Worm (Caenorhabditis elegans) whole organism, midembryonic: ENCODE data around the gene rike-1.

Experiments used
- cog-1 ChIP-seq: sonication (generic microtip); optimal IDR thresholded peaks from 2 replicates; lab custom pipeline; 2016; ENCODE audit warnings: missing genetic modification characterization, missing compliant biosample characterization
- med-1 ChIP-seq: sonication (generic microtip); optimal IDR thresholded peaks from 2 replicates; lab custom pipeline; 2017; ENCODE audit warnings: missing genetic modification characterization, mild to moderate bottlenecking, missing compliant biosample characterization, antibody characterized with exemption, missing genetic modification reagents; ENCODE audit not compliant: insufficient read depth
- ref-1 ChIP-seq: fragments of 200-800 bp; sonication (Bioruptor generic); conservative IDR thresholded peaks from 2 replicates; pipeline ENCODE4 v1.3.6; 2022; ENCODE audit warnings: missing genetic modification reagents, missing genetic modification characterization, missing compliant biosample characterization
- tab-1 ChIP-seq: fragments of 200-800 bp; sonication (Bioruptor generic); IDR thresholded peaks from 2 replicates; pipeline ENCODE4 v1.3.6; 2022; ENCODE audit warnings: missing genetic modification characterization, missing compliant biosample characterization
- ztf-29 ChIP-seq: fragments of 200-800 bp; sonication (Bioruptor generic); IDR thresholded peaks from 2 replicates; pipeline ENCODE4 v1.3.6; 2022; ENCODE audit warnings: missing genetic modification reagents, missing genetic modification characterization, missing compliant biosample characterization

ce11 chrV:14508005-14508521 is 37.6 kb downstream of the rike-1 start, which contains the start of gene R02D5.1:
- TF ChIP-seq ref-1 (GFP tag; lab: Robert Waterston, UW) (no peak), med-1 (GFP tag; lab: Kevin White, UChicago) (no peak), cog-1 (peak; percentile 9), ztf-29 (GFP tag; lab: Robert Waterston, UW) (no peak), tab-1 (no peak)
